Worm (Caenorhabditis elegans): Measurements from ENCODE around the gene R12B2.8.

Gene R12B2.8

ce11 chrIII:5876140-5876675 lies 52.5 kb downstream of the R12B2.8 start, which contains the start of gene aldo-2:
TSS of gene aldo-2 (minus strand) at chrIII:5876625.
- TF ChIP-seq flt-1 (GFP tag; IDR thresholded peaks at IDR 0.05): no peak
- no peak for TF ChIP-seq T22C8.4 (GFP tag; IDR thresholded peaks at IDR 0.05)

ce11 chrIII:5876867-5877641 lies 53.3 kb downstream of the R12B2.8 start:
- TF ChIP-seq ref-1 (GFP tag; conservative IDR thresholded peaks at IDR 0.05) (no peak), T22C8.4 (GFP tag; IDR thresholded peaks at IDR 0.05) (no peak)

ce11 chrIII:5878215-5878614 lies 54.5 kb downstream of the R12B2.8 start, which contains the start of the genes mig-21 and F01F1.2:
TSS of gene mig-21 (minus strand) at chrIII:5878380.
TSS of gene F01F1.2 (plus strand) at chrIII:5878554.
- TF ChIP-seq ztf-23 (GFP tag; IDR thresholded peaks at IDR 0.05) (no peak), tab-1 (GFP tag; IDR thresholded peaks at IDR 0.05) (no peak), med-1 (GFP tag; optimal IDR thresholded peaks at IDR 0.05; ENCODE audit: insufficient read depth) (no peak), T22C8.4 (GFP tag; IDR thresholded peaks at IDR 0.05) (no peak), ztf-29 (GFP tag; IDR thresholded peaks at IDR 0.05) (no peak), klf-2 (GFP tag; conservative IDR thresholded peaks at IDR 0.05) (no peak), ref-1 (GFP tag; conservative IDR thresholded peaks at IDR 0.05) (no peak), flt-1 (GFP tag; IDR thresholded peaks at IDR 0.05) (no peak), cog-1 (tag; optimal IDR thresholded peaks at IDR 0.05) (no peak)
